Worm (Caenorhabditis elegans) whole organism, L1 larva: ENCODE measurements around the gene ZK816.1.

ENCODE experiments used
- C04F5.9 ChIP-seq: sonication (generic microtip); optimal IDR thresholded peaks from 2 replicates; lab custom pipeline; 2016; ENCODE audit warnings: missing genetic modification characterization, missing compliant biosample characterization
- C16A3.4 ChIP-seq: fragments of 150-350 bp; optimal IDR thresholded peaks from 2 replicates; lab custom pipeline; 2014; ENCODE audit warnings: missing biosample characterization, missing genetic modification characterization
- C34B4.2 ChIP-seq: sonication (generic microtip); optimal IDR thresholded peaks from 2 replicates; lab custom pipeline; 2017; ENCODE audit warnings: mild to moderate bottlenecking, missing genetic modification characterization, missing compliant biosample characterization
- Y116A8C.19 ChIP-seq: sonication (generic microtip); optimal IDR thresholded peaks from 2 replicates; lab custom pipeline; 2016; ENCODE audit warnings: missing compliant biosample characterization, missing genetic modification characterization, borderline replicate concordance
- aha-1 ChIP-seq: fragments of 150-350 bp; optimal IDR thresholded peaks from 2 replicates; lab custom pipeline; 2014; ENCODE audit warnings: missing biosample characterization, missing genetic modification characterization
- alr-1 ChIP-seq: fragments of 200-800 bp; sonication (Bioruptor generic); optimal IDR thresholded peaks from 2 replicates; lab custom pipeline; 2018; ENCODE audit warnings: borderline replicate concordance, mild to moderate bottlenecking, missing genetic modification characterization, missing compliant biosample characterization
- ceh-63 ChIP-seq: fragments of 200-800 bp; sonication (Bioruptor generic); optimal IDR thresholded peaks from 2 replicates; lab custom pipeline; 2018; ENCODE audit warnings: mild to moderate bottlenecking, missing genetic modification characterization, missing compliant biosample characterization
- ceh-8 ChIP-seq: fragments of 200-800 bp; sonication (Bioruptor generic); optimal IDR thresholded peaks from 2 replicates; lab custom pipeline; 2018; ENCODE audit warnings: mild to moderate bottlenecking, missing genetic modification characterization, moderate library complexity, missing compliant biosample characterization
- ceh-82 ChIP-seq, 3 experiments: fragments of 150-350 bp in 1 of 3; sonication (generic microtip) in 2 of 3; optimal IDR thresholded peaks; 2 replicates each; lab custom pipeline; 2014 to 2017; ENCODE audit warnings: missing biosample characterization in 3 of 3, missing genetic modification characterization in 3 of 3
- ces-1 ChIP-seq: fragments of 150-350 bp; optimal IDR thresholded peaks from 2 replicates; lab custom pipeline; 2014; ENCODE audit warnings: missing biosample characterization, missing genetic modification reagents, missing genetic modification characterization
- egl-13 ChIP-seq: sonication (generic microtip); optimal IDR thresholded peaks from 2 replicates; lab custom pipeline; 2016; ENCODE audit warnings: missing genotype, missing genetic modification reagents, missing genetic modification characterization, missing compliant biosample characterization
- egl-27 ChIP-seq, 2 experiments: fragments of 150-350 bp in 1 of 2; sonication (generic microtip); optimal IDR thresholded peaks; 3 replicates each; lab custom pipeline; 2017 to 2018; ENCODE audit warnings: missing biosample characterization in 2 of 2, missing genetic modification characterization in 2 of 2, missing genetic modification reagents in 2 of 2
- elt-2 ChIP-seq: sonication (generic microtip); optimal IDR thresholded peaks from 2 replicates; lab custom pipeline; 2016; ENCODE audit warnings: missing genetic modification characterization, mild to moderate bottlenecking, inconsistent platforms, missing compliant biosample characterization, missing genetic modification reagents
- elt-3 ChIP-seq, 6 experiments: fragments of 150-350 bp in 1 of 6; sonication (generic microtip); optimal IDR thresholded peaks; 2 replicates each; lab custom pipeline; 2017 to 2018; ENCODE audit warnings: missing biosample characterization in 6 of 6, missing genetic modification characterization in 6 of 6, inconsistent platforms in 1 of 6
- ets-5 ChIP-seq: fragments of 200-800 bp; sonication (Bioruptor generic); IDR thresholded peaks from 2 replicates; pipeline ENCODE4 v1.3.6; 2022; ENCODE audit warnings: missing genetic modification characterization, missing compliant biosample characterization
- fos-1 ChIP-seq: fragments of 150-350 bp; optimal IDR thresholded peaks from 2 replicates; lab custom pipeline; 2014; ENCODE audit warnings: missing biosample characterization, missing genetic modification characterization
- grh-1 ChIP-seq: fragments of 200-800 bp; sonication (Bioruptor generic); IDR thresholded peaks from 2 replicates; pipeline ENCODE4 v1.3.6; 2022; ENCODE audit warnings: missing genetic modification reagents, missing genetic modification characterization, missing compliant biosample characterization
- hlh-17 ChIP-seq: fragments of 200-800 bp; sonication (Bioruptor generic); optimal IDR thresholded peaks from 2 replicates; lab custom pipeline; 2018; ENCODE audit warnings: missing genetic modification characterization, mild to moderate bottlenecking, missing compliant biosample characterization, moderate library complexity, borderline replicate concordance
- hlh-4 ChIP-seq: sonication (generic microtip); optimal IDR thresholded peaks from 2 replicates; lab custom pipeline; 2016; ENCODE audit warnings: mild to moderate bottlenecking, missing genetic modification characterization, missing compliant biosample characterization
- hpl-2 ChIP-seq: fragments of 150-350 bp; optimal IDR thresholded peaks from 2 replicates; lab custom pipeline; 2014; ENCODE audit warnings: missing biosample characterization, missing genetic modification reagents, missing genetic modification characterization
- irx-1 ChIP-seq: sonication (generic microtip); optimal IDR thresholded peaks from 2 replicates; lab custom pipeline; 2016; ENCODE audit warnings: missing genetic modification characterization, missing compliant biosample characterization
- lin-13 ChIP-seq: fragments of 150-350 bp; optimal IDR thresholded peaks from 2 replicates; lab custom pipeline; 2014; ENCODE audit warnings: missing biosample characterization, missing genetic modification reagents, missing genetic modification characterization
- lin-14 ChIP-seq: fragments of 200-800 bp; sonication (Bioruptor generic); optimal IDR thresholded peaks from 2 replicates; lab custom pipeline; 2018; ENCODE audit warnings: mild to moderate bottlenecking, missing genetic modification characterization, moderate library complexity, missing compliant biosample characterization
- lin-15B ChIP-seq: fragments of 150-350 bp; sonication (generic microtip); optimal IDR thresholded peaks from 3 replicates; lab custom pipeline; 2014; ENCODE audit warnings: missing biosample characterization, missing genetic modification characterization
- lin-35 ChIP-seq, 2 experiments: fragments of 150-350 bp; optimal IDR thresholded peaks; 2 replicates each; lab custom pipeline; 2014; ENCODE audit warnings: missing biosample characterization in 2 of 2, missing genetic modification characterization in 2 of 2, missing genetic modification reagents in 2 of 2
- lin-39 ChIP-seq: fragments of 150-350 bp; optimal IDR thresholded peaks from 2 replicates; lab custom pipeline; 2014; ENCODE audit warnings: missing biosample characterization, missing genetic modification reagents, missing genetic modification characterization
- lir-3 ChIP-seq: sonication (generic microtip); optimal IDR thresholded peaks from 2 replicates; lab custom pipeline; 2016; ENCODE audit warnings: mild to moderate bottlenecking, missing genetic modification characterization, moderate library complexity, missing compliant biosample characterization; ENCODE audit not compliant: poor library complexity
- mdl-1 ChIP-seq, 2 experiments: fragments of 150-350 bp; optimal IDR thresholded peaks; 2 replicates each; lab custom pipeline; 2014 to 2017; ENCODE audit warnings: missing biosample characterization in 2 of 2, missing genetic modification characterization in 2 of 2, inconsistent platforms in 1 of 2
- mep-1 ChIP-seq: fragments of 150-350 bp; optimal IDR thresholded peaks from 2 replicates; lab custom pipeline; 2014; ENCODE audit warnings: missing biosample characterization, missing genetic modification characterization
- nhr-19 ChIP-seq: fragments of 200-800 bp; sonication (Bioruptor generic); conservative IDR thresholded peaks from 2 replicates; pipeline ENCODE4 v1.3.6; 2022; ENCODE audit warnings: missing genetic modification characterization, missing compliant biosample characterization
- nhr-20 ChIP-seq: sonication (generic microtip); optimal IDR thresholded peaks from 2 replicates; lab custom pipeline; 2016; ENCODE audit warnings: mild to moderate bottlenecking, missing genetic modification characterization, missing compliant biosample characterization
- nhr-28 ChIP-seq: fragments of 150-350 bp; optimal IDR thresholded peaks from 2 replicates; lab custom pipeline; 2014; ENCODE audit warnings: missing biosample characterization, missing genetic modification characterization
- nhr-47 ChIP-seq: sonication (generic microtip); optimal IDR thresholded peaks from 2 replicates; lab custom pipeline; 2016; ENCODE audit warnings: mild to moderate bottlenecking, missing genetic modification characterization, moderate library complexity, missing compliant biosample characterization
- nhr-76 ChIP-seq: sonication (generic microtip); optimal IDR thresholded peaks from 2 replicates; lab custom pipeline; 2017; ENCODE audit warnings: missing biosample characterization, missing genetic modification characterization
- nhr-85 ChIP-seq: sonication (generic microtip); peaks from one replicate; lab custom pipeline; 2016; ENCODE audit warnings: missing genetic modification characterization, inconsistent platforms, missing compliant biosample characterization
- pax-3 ChIP-seq: fragments of 200-800 bp; sonication (Bioruptor generic); optimal IDR thresholded peaks from 2 replicates; lab custom pipeline; 2018; ENCODE audit warnings: mild to moderate bottlenecking, missing genetic modification characterization, moderate library complexity, missing compliant biosample characterization
- pqm-1 ChIP-seq: sonication (generic microtip); optimal IDR thresholded peaks from 3 replicates; lab custom pipeline; 2017; ENCODE audit warnings: missing biosample characterization, missing genetic modification characterization
- rnt-1 ChIP-seq: sonication (generic microtip); optimal IDR thresholded peaks from 2 replicates; lab custom pipeline; 2016; ENCODE audit warnings: mild to moderate bottlenecking, missing genetic modification characterization, moderate library complexity, missing compliant biosample characterization
- sox-4 ChIP-seq: sonication (generic microtip); optimal IDR thresholded peaks from 2 replicates; lab custom pipeline; 2016; ENCODE audit warnings: missing genetic modification characterization, missing compliant biosample characterization
- swsn-7 ChIP-seq: sonication (generic microtip); optimal IDR thresholded peaks from 2 replicates; lab custom pipeline; 2016; ENCODE audit warnings: missing genetic modification characterization, missing compliant biosample characterization
- tlp-1 ChIP-seq: fragments of 150-350 bp; optimal IDR thresholded peaks from 2 replicates; lab custom pipeline; 2014; ENCODE audit warnings: missing biosample characterization, missing genetic modification characterization
- unc-130 ChIP-seq: fragments of 150-350 bp; optimal IDR thresholded peaks from 2 replicates; lab custom pipeline; 2017; ENCODE audit warnings: missing biosample characterization, missing genetic modification characterization, inconsistent platforms
- unc-30 ChIP-seq: sonication (generic microtip); optimal IDR thresholded peaks from 2 replicates; lab custom pipeline; 2017; ENCODE audit warnings: missing biosample characterization, missing genetic modification characterization
- unc-86 ChIP-seq: sonication (generic microtip); optimal IDR thresholded peaks from 2 replicates; lab custom pipeline; 2016; ENCODE audit warnings: missing genetic modification characterization, missing compliant biosample characterization
- unc-98 ChIP-seq: fragments of 200-800 bp; sonication (Bioruptor generic); IDR thresholded peaks from 2 replicates; pipeline ENCODE4 v1.3.6; 2022; ENCODE audit warnings: missing genetic modification characterization, missing compliant biosample characterization
- xbp-1 ChIP-seq: sonication (generic microtip); optimal IDR thresholded peaks from 2 replicates; lab custom pipeline; 2016; ENCODE audit warnings: missing genetic modification characterization, missing compliant biosample characterization
- zag-1 ChIP-seq: fragments of 150-350 bp; optimal IDR thresholded peaks from 2 replicates; lab custom pipeline; 2014; ENCODE audit warnings: missing biosample characterization, missing genetic modification characterization
- zip-4 ChIP-seq: fragments of 200-800 bp; sonication (Bioruptor generic); optimal IDR thresholded peaks from 2 replicates; lab custom pipeline; 2018; ENCODE audit warnings: mild to moderate bottlenecking, missing genetic modification characterization, moderate library complexity, missing compliant biosample characterization
- ztf-11 ChIP-seq, 2 experiments: sonication (generic microtip); optimal IDR thresholded peaks; 2 replicates each; lab custom pipeline; 2016 to 2017; ENCODE audit warnings: missing genetic modification characterization in 2 of 2, missing biosample characterization in 1 of 2, missing compliant biosample characterization in 1 of 2
- ztf-4 ChIP-seq: fragments of 150-350 bp; optimal IDR thresholded peaks from 2 replicates; lab custom pipeline; 2014; ENCODE audit warnings: missing biosample characterization, missing genetic modification characterization

The ZK816.1 gene

DNA sequence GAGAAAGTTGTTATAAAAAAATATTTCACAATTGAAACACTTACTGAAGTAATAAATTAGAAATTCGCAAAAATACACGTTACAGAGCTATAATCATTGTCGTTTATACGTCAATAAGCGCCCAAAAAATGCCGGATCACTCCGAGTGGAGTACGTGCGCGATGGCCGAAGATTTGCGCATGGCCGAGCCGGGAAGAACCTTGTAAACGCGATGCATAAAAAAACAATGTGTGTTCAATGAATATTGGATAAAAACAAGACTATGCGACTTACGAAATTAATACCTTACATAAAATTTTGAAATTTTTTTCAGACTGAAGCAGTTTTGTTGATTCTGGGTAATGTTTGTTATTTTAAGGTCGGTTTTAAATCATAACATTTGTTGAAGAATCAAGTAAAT lies 27.6 kb downstream of the ZK816.1 start, which contains the start of gene sorf-1 (continued):
- TF ChIP-seq ets-5 (GFP tag; lab: Robert Waterston, UW) (no peak), elt-3 (tag; optimal IDR thresholded peaks at IDR 0.05; lab: Kevin White, UChicago) (no peak), lin-35 (GFP tag; optimal IDR thresholded peaks at IDR 0.05; lab: Kevin White, UChicago) (no peak), grh-1 (GFP tag; lab: Robert Waterston, UW) (no peak), ceh-63 (GFP tag; lab: Kevin White, UChicago) (no peak), ztf-4 (no peak), unc-86 (no peak), C34B4.2 (no peak), hlh-17 (GFP tag; lab: Kevin White, UChicago) (no peak), ces-1 (GFP tag; lab: Kevin White, UChicago) (no peak), mep-1 (tag; lab: Kevin White, UChicago) (no peak), lin-39 (no peak), nhr-76 (tag; lab: Kevin White, UChicago) (no peak), nhr-47 (peak; percentile 58), aha-1 (no peak), nhr-28 (tag; lab: Kevin White, UChicago) (no peak), lin-15B (tag; lab: Kevin White, UChicago) (no peak), C16A3.4 (tag; lab: Kevin White, UChicago) (peak; percentile 30), egl-27 (tag; optimal IDR thresholded peaks at IDR 0.05; lab: Kevin White, UChicago) (no peak), mdl-1 (tag; optimal IDR thresholded peaks at IDR 0.05; lab: Kevin White, UChicago) (no peak), nhr-20 (tag; lab: Kevin White, UChicago) (peak; percentile 49), hpl-2 (no peak), egl-13 (tag; lab: Kevin White, UChicago) (peak; percentile 11), C04F5.9 (tag; lab: Kevin White, UChicago) (peak; percentile 18), unc-30 (tag; lab: Kevin White, UChicago) (no peak), zag-1 (tag; lab: Kevin White, UChicago) (no peak), ceh-8 (GFP tag; lab: Kevin White, UChicago) (no peak), Y116A8C.19 (tag; lab: Kevin White, UChicago) (no peak), xbp-1 (tag; lab: Kevin White, UChicago) (peak; percentile 42), pqm-1 (tag; lab: Kevin White, UChicago) (no peak), rnt-1 (tag; lab: Kevin White, UChicago) (peak; percentile 95), fos-1 (tag; lab: Kevin White, UChicago) (no peak), irx-1 (tag; lab: Kevin White, UChicago) (peak; percentile 18), lin-13 (GFP tag; lab: Kevin White, UChicago) (no peak), hlh-4 (tag; lab: Kevin White, UChicago) (no peak), ceh-82 (tag; optimal IDR thresholded peaks at IDR 0.05; lab: Kevin White, UChicago) (no peak), alr-1 (tag; lab: Kevin White, UChicago) (no peak)

- TF ChIP-seq elt-2 (tag; lab: Kevin White, UChicago), result no peak
- no peak for TF ChIP-seq unc-86
- peak; percentile 43 for TF ChIP-seq nhr-85
- TF ChIP-seq nhr-20 (tag; lab: Kevin White, UChicago), result no peak
These were observed 28.7 kb downstream of the ZK816.1 start, which contains the start of gene ZK563.7 for ce11 chrX:3380167-3380566. TSS of gene ZK563.7 (plus strand) at chrX:3380467.

DNA sequence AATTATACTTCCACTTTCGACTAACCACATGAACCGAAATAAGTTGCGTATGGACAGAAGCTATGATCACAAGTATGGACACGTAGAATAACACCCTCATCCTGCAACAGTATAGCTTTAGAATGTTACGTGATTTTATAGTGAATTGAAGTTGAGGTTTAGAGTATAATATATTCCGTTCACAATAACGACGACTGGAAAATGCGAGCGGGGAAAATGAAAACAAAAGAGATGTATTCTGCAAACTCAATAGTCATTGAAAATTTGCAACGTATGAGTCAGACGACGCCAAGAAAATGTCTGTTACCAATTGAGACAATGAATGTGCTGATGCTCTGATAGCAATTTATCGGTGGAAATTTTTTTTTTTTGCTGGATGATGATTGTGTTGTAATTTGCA lies 33.9 kb downstream of the ZK816.1 start, which contains the start of gene acp-1:
acp-1 (minus strand) TSS at position 101 of the 400 bp plus-strand sequence.
- TF ChIP-seq unc-130 (tag; lab: Kevin White, UChicago) (no peak), hpl-2 (no peak), zip-4 (GFP tag; lab: Kevin White, UChicago) (no peak), unc-98 (GFP tag; lab: Robert Waterston, UW) (no peak), nhr-19 (no peak), C04F5.9 (tag; lab: Kevin White, UChicago) (no peak), pax-3 (no peak), sox-4 (tag; lab: Kevin White, UChicago) (no peak), ztf-4 (no peak), ztf-11 (tag; optimal IDR thresholded peaks at IDR 0.05; lab: Kevin White, UChicago) (no peak), lin-14 (GFP tag; lab: Kevin White, UChicago) (no peak), Y116A8C.19 (tag; lab: Kevin White, UChicago) (no peak), swsn-7 (tag; lab: Kevin White, UChicago) (no peak), lir-3 (tag; lab: Kevin White, UChicago) (no peak), ceh-63 (GFP tag; lab: Kevin White, UChicago) (no peak), alr-1 (tag; lab: Kevin White, UChicago) (no peak), tlp-1 (tag; lab: Kevin White, UChicago) (no peak), unc-86 (no peak)
